Worm (Caenorhabditis elegans): ENCODE results near the gene ZK228.4.

DNA sequence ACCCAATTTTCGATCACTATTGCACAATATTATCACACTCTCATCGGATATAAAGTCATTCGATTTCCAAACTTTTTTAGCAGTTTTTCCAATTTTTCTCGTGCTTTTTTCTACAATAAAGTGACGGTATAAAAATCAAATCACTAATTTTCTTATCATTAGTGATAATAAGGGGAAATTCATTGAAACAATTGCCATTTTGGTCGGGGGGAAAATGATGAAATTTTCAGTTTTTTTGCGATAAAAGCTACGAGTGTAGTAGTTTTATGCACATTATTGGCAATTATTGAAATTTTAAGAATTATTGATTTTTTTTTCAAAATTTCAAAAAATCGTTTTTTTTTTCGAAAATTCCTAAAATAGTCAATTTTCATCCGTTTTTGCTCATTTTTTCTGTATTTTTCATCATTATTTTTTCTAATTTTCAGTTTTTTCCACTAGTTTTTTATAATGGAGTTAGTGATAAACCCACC is at the start of gene ZK228.4:
- TF ChIP-seq dpl-1 (GFP tag; optimal IDR thresholded peaks at IDR 0.05), result no peak
- TF ChIP-seq madf-5 (GFP tag; IDR thresholded peaks at IDR 0.05), result no peak

Measured in whole organism, L4 larva.